Fruit fly (Drosophila melanogaster): ENCODE data around the gene Vtld.
"Not testable (repeated sequence)": the region's sequence is repeated elsewhere in the genome, so short reads cannot be mapped to it uniquely, and the experiment has no call there.

Gene Vtld

DNA sequence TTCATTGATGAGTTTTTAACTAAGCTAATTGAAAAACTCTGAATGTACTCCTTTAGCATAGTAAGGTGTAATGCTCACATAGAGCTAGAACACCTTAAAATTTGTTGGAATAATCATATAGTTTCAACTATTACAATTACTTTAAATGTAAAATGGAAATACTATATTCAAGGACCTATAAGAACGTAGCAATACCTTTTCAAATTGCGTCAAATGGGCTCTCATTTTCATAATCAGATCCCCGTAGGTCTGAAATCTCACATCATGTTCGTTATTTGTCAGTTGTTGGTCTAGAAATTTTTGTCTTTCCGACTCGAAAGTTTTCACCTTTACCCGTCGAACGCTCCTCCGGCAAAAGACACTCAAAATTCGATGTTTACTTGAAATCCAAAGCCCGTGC is at the start of gene Vtld:
TSS of gene Vtld (plus strand) at position 301 of the 400 bp plus-strand sequence.
- not testable (repeated sequence) for TF ChIP-seq CG31441, CG3726, CG32767 (GFP tag; IDR thresholded peaks at IDR 0.05)

DNA sequence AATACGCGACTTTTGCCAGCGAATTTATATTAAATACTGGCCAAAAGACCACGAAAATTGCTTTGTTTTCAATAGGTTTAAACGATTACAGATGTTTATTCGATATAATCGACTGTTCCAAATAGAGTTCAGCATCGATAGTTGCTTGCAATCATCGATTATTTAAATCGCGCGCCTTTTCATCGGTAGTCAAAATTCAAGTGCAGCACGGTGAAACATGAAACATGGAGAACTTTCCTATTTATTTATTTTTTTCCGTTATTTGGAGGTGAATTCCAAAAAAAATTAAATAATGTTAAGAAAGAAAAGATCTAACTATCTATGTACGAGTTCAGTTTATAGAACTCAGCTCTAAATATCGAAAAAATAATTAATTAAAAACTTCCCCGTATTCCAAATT is 42.0 kb upstream of the Vtld start, which contains the start of gene Trpml:
TSS of gene Trpml (minus strand) at position 101 of the 400 bp plus-strand sequence.
- not testable (repeated sequence) for TF ChIP-seq CG15601 (tag; optimal IDR thresholded peaks at IDR 0.05); gsb (GFP tag; IDR thresholded peaks at IDR 0.05); CG2889 (GFP tag; IDR thresholded peaks at IDR 0.05)

- not testable (repeated sequence) for TF ChIP-seq eve (GFP tag; optimal IDR thresholded peaks at IDR 0.05); tin (GFP tag; optimal IDR thresholded peaks at IDR 0.05); al (GFP tag; IDR thresholded peaks at IDR 0.05)
Observed at dm6 chr3L:19728694-19729093, 31.5 kb upstream of the Vtld start, which contains the start of gene CG42529. TSS of gene CG42529 (plus strand) at chr3L:19728994.

- not testable (repeated sequence) for TF ChIP-seq esg (GFP tag; conservative IDR thresholded peaks at IDR 0.05); HLH54F (GFP tag; optimal IDR thresholded peaks at IDR 0.05); CG4854 (GFP tag; optimal IDR thresholded peaks at IDR 0.05)
Observed at dm6 chr3L:19749644-19750043, 10.6 kb upstream of the Vtld start, which contains the start of gene CG42638. TSS of gene CG42638 (minus strand) at chr3L:19749744.

dm6 chr3L:19777279-19777960 is 17.2 kb downstream of the Vtld start:
- TF ChIP-seq CG9437 (GFP tag; optimal IDR thresholded peaks at IDR 0.05) (peak; percentile 13), ase (GFP tag; IDR thresholded peaks at IDR 0.05) (no peak), NC2α (GFP tag; optimal IDR thresholded peaks at IDR 0.05) (no peak), eve (GFP tag; optimal IDR thresholded peaks at IDR 0.05) (peak in 1 of 2 experiments; percentile 68), dati (GFP tag; IDR thresholded peaks at IDR 0.05) (no peak), CG2120 (GFP tag; optimal IDR thresholded peaks at IDR 0.05) (no peak), Poxn (GFP tag; IDR thresholded peaks at IDR 0.05) (no peak), gro (GFP tag; optimal IDR thresholded peaks at IDR 0.05) (peak; percentile 72), oc (tag; optimal IDR thresholded peaks at IDR 0.05) (peak; percentile 52), grn (GFP tag; optimal IDR thresholded peaks at IDR 0.05) (peak; percentile 33), mirr (GFP tag; optimal IDR thresholded peaks at IDR 0.05) (peak; percentile 86), CG15514 (GFP tag; optimal IDR thresholded peaks at IDR 0.05) (peak; percentile 2), hbn (GFP tag; IDR thresholded peaks at IDR 0.05; ENCODE audit: partially characterized antibody) (no peak), usp (GFP tag; optimal IDR thresholded peaks at IDR 0.05) (no peak), Vsx1 (GFP tag; optimal IDR thresholded peaks at IDR 0.05) (peak; percentile 89), CG18764 (GFP tag; optimal IDR thresholded peaks at IDR 0.05) (no peak), pfk (GFP tag; optimal IDR thresholded peaks at IDR 0.05) (peak; percentile 51), Hsf (GFP tag; optimal IDR thresholded peaks at IDR 0.05) (no peak), zen2 (GFP tag; IDR thresholded peaks at IDR 0.05; ENCODE audit: partially characterized antibody) (no peak), yki (optimal IDR thresholded peaks at IDR 0.05) (no peak), CG2199 (GFP tag; IDR thresholded peaks at IDR 0.05) (0 out of 3 replicates have a peak, but pooled peaks have one; percentile 18), lab (GFP tag; optimal IDR thresholded peaks at IDR 0.05) (peak; percentile 78), sug (tag; optimal IDR thresholded peaks at IDR 0.05) (peak; percentile 79), chinmo (GFP tag; IDR thresholded peaks at IDR 0.05; ENCODE audit: partially characterized antibody) (0 out of 4 replicates have a peak, but pooled peaks have one; percentile 31), sd (tag; optimal IDR thresholded peaks at IDR 0.05) (peak; percentile 54), exex (tag; optimal IDR thresholded peaks at IDR 0.05) (peak; percentile 93), CG18599 (GFP tag; optimal IDR thresholded peaks at IDR 0.05) (peak; percentile 37), sqz (GFP tag; optimal IDR thresholded peaks at IDR 0.05) (peak; percentile 65), CG34376 (GFP tag; optimal IDR thresholded peaks at IDR 0.05) (peak; percentile 34)

Measured in whole organism, embryonic.